Worm (Caenorhabditis elegans): Measurements from ENCODE around the gene mrps-16.

DNA sequence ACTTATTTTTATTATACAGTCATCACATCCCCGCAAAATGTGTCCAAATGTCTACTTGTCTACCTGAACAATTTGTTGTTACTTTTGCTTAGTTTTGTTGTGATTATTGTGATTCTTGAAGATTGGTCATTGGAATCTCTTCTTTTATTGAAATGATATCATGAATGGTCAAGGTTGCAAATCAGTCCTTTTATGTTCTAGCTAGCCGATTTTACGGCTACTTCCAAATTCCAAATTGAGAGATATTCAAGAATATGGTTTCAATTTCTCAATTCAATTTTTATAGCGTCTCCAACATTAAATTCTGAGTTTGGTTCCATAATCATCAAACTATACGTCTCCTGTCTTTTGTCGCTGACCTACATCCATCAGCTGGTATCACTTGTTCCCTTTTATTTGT lies 22.9 kb upstream of the mrps-16 start:
- TF ChIP-seq aly-2 (tag; optimal IDR thresholded peaks at IDR 0.05) (no peak), zag-1 (tag; optimal IDR thresholded peaks at IDR 0.05) (no peak), nhr-11 (tag; optimal IDR thresholded peaks at IDR 0.05) (no peak), nhr-237 (tag; optimal IDR thresholded peaks at IDR 0.05) (no peak), unc-62 (GFP tag; optimal IDR thresholded peaks at IDR 0.05) (no peak), mdl-1 (tag; optimal IDR thresholded peaks at IDR 0.05) (no peak), sma-3 (GFP tag; optimal IDR thresholded peaks at IDR 0.05) (no peak), nhr-6 (tag; optimal IDR thresholded peaks at IDR 0.05) (no peak), skn-1 (tag; optimal IDR thresholded peaks at IDR 0.05) (no peak)

Data from whole organism, L2 larva.